Fruit fly (Drosophila melanogaster): ENCODE results near the gene Droj2.

The Droj2 gene

DNA sequence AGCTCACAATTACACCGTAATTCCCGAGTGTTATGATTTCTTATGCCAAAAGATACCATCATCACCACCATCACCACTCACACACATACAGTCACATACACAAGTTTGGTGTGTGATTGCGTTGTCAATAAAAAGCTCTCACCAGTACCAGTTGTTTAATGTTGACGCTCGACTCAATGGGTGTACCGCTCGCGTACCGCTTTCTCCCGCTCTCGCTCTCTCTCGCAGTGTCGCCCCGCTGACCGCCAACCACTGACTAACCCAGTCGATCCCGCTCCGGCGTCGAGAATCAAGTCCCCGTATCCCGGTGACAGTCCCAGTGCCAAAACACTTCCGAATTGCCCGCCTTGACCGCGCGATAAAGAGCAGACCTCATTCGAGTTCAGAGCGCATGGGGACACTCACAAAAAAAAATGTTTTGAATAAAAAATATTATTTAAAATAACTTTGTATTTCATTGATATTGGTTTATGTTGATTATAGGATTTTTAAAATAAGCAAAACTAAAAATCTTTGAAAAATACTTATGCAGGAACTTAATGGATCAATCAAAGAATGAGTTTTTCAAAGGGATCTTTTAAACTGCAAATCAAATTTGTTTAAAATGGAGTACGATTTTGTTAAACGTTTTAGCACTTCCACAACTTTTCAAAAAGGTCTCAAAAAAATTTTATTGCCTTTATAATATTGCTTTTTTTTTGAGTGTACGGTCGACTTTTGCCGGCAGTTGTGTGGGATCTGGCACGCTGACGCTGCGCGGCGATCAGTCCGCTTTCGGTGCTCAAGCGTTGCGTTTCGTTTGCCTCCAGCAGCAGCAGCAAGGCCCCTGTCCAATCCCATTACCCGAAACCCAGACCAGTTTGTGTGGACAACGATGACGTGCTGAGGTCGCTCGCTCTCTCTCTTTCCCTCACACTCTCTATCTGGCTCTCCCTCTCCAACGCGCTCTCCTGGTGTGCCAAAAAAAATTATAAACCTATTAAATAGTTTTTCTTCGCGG lies 17.4 kb upstream of the Droj2 start, which contains the start of gene Dic1 (continued):
- TF ChIP-seq vvl (GFP tag; IDR thresholded peaks at IDR 0.05): peak; percentile 94
- peak; percentile 90 for TF ChIP-seq aop (GFP tag; IDR thresholded peaks at IDR 0.05)
- TF ChIP-seq Sry-δ (GFP tag; optimal IDR thresholded peaks at IDR 0.05): peak; percentile 46
- peak; percentile 91 for TF ChIP-seq al (GFP tag; IDR thresholded peaks at IDR 0.05)
- peak; percentile 94 for TF ChIP-seq CG15601 (tag; optimal IDR thresholded peaks at IDR 0.05)
- TF ChIP-seq Sox102F (GFP tag; optimal IDR thresholded peaks at IDR 0.05): peak; percentile 98
- TF ChIP-seq CG8944 (GFP tag; optimal IDR thresholded peaks at IDR 0.05): peak; percentile 85
- TF ChIP-seq CG10321 (GFP tag; IDR thresholded peaks at IDR 0.05): peak; percentile 30; the same call in 1 of the 2 replicates

DNA sequence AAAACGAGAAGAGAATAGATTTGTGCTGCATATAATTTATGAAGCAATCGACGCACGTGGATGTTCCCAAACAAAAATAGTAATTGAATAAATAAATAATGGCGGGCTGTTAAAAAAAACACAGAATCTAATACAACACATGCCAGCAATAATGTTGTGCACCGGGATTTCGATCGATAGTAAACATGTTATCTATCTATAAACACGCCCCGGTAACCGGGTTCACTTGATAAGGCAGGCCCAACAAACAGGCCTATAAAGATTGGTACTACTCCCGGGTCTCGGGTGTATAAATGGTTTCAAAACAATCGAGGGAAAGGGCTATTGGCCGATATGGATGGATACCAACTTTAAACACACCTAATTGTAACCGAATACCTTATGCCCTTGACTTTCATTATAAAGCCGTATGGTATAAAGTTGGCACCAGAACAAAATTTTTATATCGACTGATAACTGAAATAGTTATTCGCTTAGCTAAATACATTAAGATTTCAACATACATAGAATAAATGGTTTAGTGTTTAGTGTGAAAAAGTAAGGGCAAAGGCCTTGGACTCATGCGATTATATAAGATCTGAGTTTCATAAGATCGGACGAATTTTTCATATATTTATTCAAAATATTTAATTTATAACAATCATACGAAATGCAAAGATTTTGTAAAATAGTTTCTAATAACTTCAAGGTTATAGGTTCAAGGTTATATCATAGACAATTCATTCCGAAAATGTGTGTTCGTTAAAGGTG lies 16.1 kb upstream of the Droj2 start:
- TF ChIP-seq BtbVII (GFP tag; optimal IDR thresholded peaks at IDR 0.05) (peak; percentile 30), onecut (GFP tag; IDR thresholded peaks at IDR 0.05) (peak; percentile 50), grn (GFP tag; optimal IDR thresholded peaks at IDR 0.05) (peak; percentile 68), bbx (GFP tag; IDR thresholded peaks at IDR 0.05; ENCODE audit: partially characterized antibody) (no peak), sens (GFP tag) (peak; percentile 23), CG13894 (tag; optimal IDR thresholded peaks at IDR 0.05) (peak; percentile 34), CG9609 (GFP tag; optimal IDR thresholded peaks at IDR 0.05) (no peak), CG8944 (GFP tag; optimal IDR thresholded peaks at IDR 0.05) (no peak), Hr78 (GFP tag; optimal IDR thresholded peaks at IDR 0.05) (peak in 1 of 2 experiments; percentile 29), CHES-1-like (GFP tag; optimal IDR thresholded peaks at IDR 0.05) (no peak), CG8290 (GFP tag; optimal IDR thresholded peaks at IDR 0.05) (no peak), CG8290 (tag; optimal IDR thresholded peaks at IDR 0.05) (peak in 1 of 2 experiments; percentile 44), caup (GFP tag; optimal IDR thresholded peaks at IDR 0.05; ENCODE audit: severe bottlenecking) (peak; percentile 5), Oli (tag; optimal IDR thresholded peaks at IDR 0.05) (peak; percentile 15), Lhr (GFP tag; optimal IDR thresholded peaks at IDR 0.05) (no peak), GATAe (GFP tag; conservative IDR thresholded peaks at IDR 0.05) (peak; percentile 62), CG1832 (GFP tag; optimal IDR thresholded peaks at IDR 0.05) (no peak), B-H1 (GFP tag; IDR thresholded peaks at IDR 0.05) (no peak; the same call in 2 of the 3 replicates), twi (tag; optimal IDR thresholded peaks at IDR 0.05) (peak; percentile 80), dmrt99B (tag; optimal IDR thresholded peaks at IDR 0.05) (peak; percentile 13), D19A (tag; optimal IDR thresholded peaks at IDR 0.05) (peak; percentile 55), CG7745 (tag; optimal IDR thresholded peaks at IDR 0.05) (no peak), CG8765 (GFP tag; IDR thresholded peaks at IDR 0.05) (no peak), sug (tag; optimal IDR thresholded peaks at IDR 0.05) (peak; percentile 52), crp (GFP tag; optimal IDR thresholded peaks at IDR 0.05) (no peak), mirr (GFP tag; optimal IDR thresholded peaks at IDR 0.05) (peak; percentile 82), Pdp1 (GFP tag; optimal IDR thresholded peaks at IDR 0.05) (peak in 1 of 2 experiments; percentile 54), so (GFP tag; IDR thresholded peaks at IDR 0.05) (0 out of 3 replicates have a peak, but pooled peaks have one; percentile 41), Abd-B (GFP tag; optimal IDR thresholded peaks at IDR 0.05) (no peak), Med (GFP tag) (peak; percentile 58), exex (tag; optimal IDR thresholded peaks at IDR 0.05) (peak; percentile 65), sd (tag; optimal IDR thresholded peaks at IDR 0.05) (peak; percentile 8), cad (GFP tag; optimal IDR thresholded peaks at IDR 0.05) (no peak), CG10543 (GFP tag; optimal IDR thresholded peaks at IDR 0.05) (peak; percentile 32), Hr51 (GFP tag; optimal IDR thresholded peaks at IDR 0.05) (peak in 1 of 2 experiments; percentile 19), CG7786 (GFP tag; optimal IDR thresholded peaks at IDR 0.05) (no peak), CG2199 (GFP tag; IDR thresholded peaks at IDR 0.05) (0 out of 3 replicates have a peak, but pooled peaks have one; percentile 45)
